Worm (Caenorhabditis elegans) whole organism, L3 larva: Measurements from ENCODE around the gene ssp-10.

Experiments
- ZK546.5 ChIP-seq: sonication (generic microtip); optimal IDR thresholded peaks from 2 replicates; lab custom pipeline; 2017; ENCODE audit warnings: missing biosample characterization, missing genetic modification characterization
- aly-2 ChIP-seq: fragments of 150-350 bp; optimal IDR thresholded peaks from 2 replicates; lab custom pipeline; 2014; ENCODE audit warnings: missing biosample characterization, missing genetic modification characterization
- ama-1 ChIP-seq: fragments of 150-350 bp; optimal IDR thresholded peaks from 2 replicates; lab custom pipeline; 2018
- ceh-28 ChIP-seq: fragments of 150-350 bp; optimal IDR thresholded peaks from 2 replicates; lab custom pipeline; 2014; ENCODE audit warnings: missing biosample characterization, missing genetic modification reagents, missing genetic modification characterization
- ceh-82 ChIP-seq: fragments of 150-350 bp; optimal IDR thresholded peaks from 2 replicates; lab custom pipeline; 2014; ENCODE audit warnings: missing biosample characterization, missing genetic modification characterization
- ceh-9 ChIP-seq: sonication (generic microtip); optimal IDR thresholded peaks from 2 replicates; lab custom pipeline; 2018; ENCODE audit warnings: missing biosample characterization, missing genetic modification characterization
- daf-12 ChIP-seq: fragments of 150-350 bp; optimal IDR thresholded peaks from 2 replicates; lab custom pipeline; 2014; ENCODE audit warnings: missing biosample characterization, missing genetic modification reagents, missing genetic modification characterization
- egl-5 ChIP-seq: fragments of 150-350 bp; optimal IDR thresholded peaks from 2 replicates; lab custom pipeline; 2017; ENCODE audit warnings: missing biosample characterization, missing genetic modification reagents, missing genetic modification characterization, inconsistent platforms
- elt-1 ChIP-seq: fragments of 150-350 bp; optimal IDR thresholded peaks from 2 replicates; lab custom pipeline; 2014; ENCODE audit warnings: missing biosample characterization, missing genetic modification characterization
- elt-2 ChIP-seq: sonication (generic microtip); optimal IDR thresholded peaks from 2 replicates; lab custom pipeline; 2016; ENCODE audit warnings: missing genetic modification reagents, mild to moderate bottlenecking, missing genetic modification characterization, missing compliant biosample characterization
- elt-3 ChIP-seq, 3 experiments: fragments of 150-350 bp in 1 of 3; sonication (generic microtip) in 2 of 3; optimal IDR thresholded peaks; 2 replicates in 2 of 3; 4 replicates in 1 of 3; lab custom pipeline; 2014 to 2017; ENCODE audit warnings: missing biosample characterization in 3 of 3, missing genetic modification characterization in 3 of 3
- eor-1 ChIP-seq, 2 experiments: fragments of 150-350 bp; optimal IDR thresholded peaks; 2 replicates each; lab custom pipeline; 2014 to 2018; ENCODE audit warnings: missing biosample characterization in 2 of 2, missing genetic modification characterization in 2 of 2
- fkh-2 ChIP-seq: fragments of 150-350 bp; optimal IDR thresholded peaks from 2 replicates; lab custom pipeline; 2014; ENCODE audit warnings: missing biosample characterization, missing genetic modification reagents, missing genetic modification characterization
- jun-1 ChIP-seq: fragments of 150-350 bp; optimal IDR thresholded peaks from 2 replicates; lab custom pipeline; 2014; ENCODE audit warnings: missing biosample characterization, missing genetic modification reagents, missing genetic modification characterization
- mdl-1 ChIP-seq: fragments of 150-350 bp; optimal IDR thresholded peaks from 2 replicates; lab custom pipeline; 2014; ENCODE audit warnings: missing biosample characterization, missing genetic modification characterization
- nfya-1 ChIP-seq: sonication (generic microtip); optimal IDR thresholded peaks from 2 replicates; lab custom pipeline; 2017; ENCODE audit warnings: missing genetic modification characterization, mild to moderate bottlenecking, missing compliant biosample characterization, antibody characterized with exemption, moderate library complexity; ENCODE audit not compliant: insufficient read depth
- nhr-23 ChIP-seq: fragments of 150-350 bp; optimal IDR thresholded peaks from 2 replicates; lab custom pipeline; 2014; ENCODE audit warnings: missing biosample characterization, missing genetic modification reagents, missing genetic modification characterization
- nhr-43 ChIP-seq: sonication (generic microtip); optimal IDR thresholded peaks from 2 replicates; lab custom pipeline; 2016; ENCODE audit warnings: mild to moderate bottlenecking, missing genetic modification characterization, missing compliant biosample characterization; ENCODE audit not compliant: poor library complexity, severe bottlenecking
- pha-4 ChIP-seq: fragments of 150-350 bp; optimal IDR thresholded peaks from 2 replicates; lab custom pipeline; 2014; ENCODE audit warnings: missing biosample characterization, missing genetic modification reagents, missing genetic modification characterization
- pqm-1 ChIP-seq: fragments of 150-350 bp; optimal IDR thresholded peaks from 2 replicates; lab custom pipeline; 2017; ENCODE audit warnings: missing biosample characterization, missing genetic modification characterization, inconsistent platforms
- skn-1 ChIP-seq: fragments of 150-350 bp; optimal IDR thresholded peaks from 2 replicates; lab custom pipeline; 2014; ENCODE audit warnings: missing biosample characterization, missing genetic modification characterization
- unc-39 ChIP-seq: sonication (generic microtip); optimal IDR thresholded peaks from 4 replicates; lab custom pipeline; 2017; ENCODE audit warnings: missing biosample characterization, missing genetic modification characterization
- ztf-11 ChIP-seq: fragments of 150-350 bp; optimal IDR thresholded peaks from 2 replicates; lab custom pipeline; 2014; ENCODE audit warnings: missing biosample characterization, missing genetic modification characterization
- ztf-4 ChIP-seq: fragments of 150-350 bp; optimal IDR thresholded peaks from 2 replicates; lab custom pipeline; 2014; ENCODE audit warnings: missing biosample characterization, missing genetic modification characterization

ssp-10 gene

ce11 chrIV:9802711-9803110 is 48.1 kb downstream of the ssp-10 start, which contains the start of gene fat-3:
TSS of gene fat-3 (plus strand) at chrIV:9803023.
- TF ChIP-seq unc-39 (tag; lab: Kevin White, UChicago) (no peak), pqm-1 (tag; lab: Kevin White, UChicago) (peak; percentile 63), pha-4 (peak; percentile 19), aly-2 (tag; lab: Kevin White, UChicago) (no peak), ceh-28 (tag; lab: Kevin White, UChicago) (peak; percentile 46), elt-2 (tag; lab: Kevin White, UChicago) (peak; percentile 78), daf-12 (tag; lab: Kevin White, UChicago) (no peak), nhr-43 (tag; lab: Kevin White, UChicago) (peak; percentile 15), ceh-82 (tag; lab: Kevin White, UChicago) (no peak), skn-1 (peak; percentile 9)

ce11 chrIV:9801418-9801817 is 49.4 kb downstream of the ssp-10 start:
- peak; percentile 98 for TF ChIP-seq elt-2 (tag; lab: Kevin White, UChicago)
- TF ChIP-seq ZK546.5 (tag; lab: Kevin White, UChicago) = no peak
- no peak for TF ChIP-seq elt-1 (tag; lab: Kevin White, UChicago)
- TF ChIP-seq ceh-28 (tag; lab: Kevin White, UChicago) = no peak
- TF ChIP-seq ztf-11 (tag; lab: Kevin White, UChicago) = no peak
- TF ChIP-seq jun-1 (tag; lab: Kevin White, UChicago) = peak; percentile 82
- TF ChIP-seq mdl-1 (tag; lab: Kevin White, UChicago) = no peak
- peak; percentile 66 for TF ChIP-seq pha-4
- no peak for TF ChIP-seq elt-3 (tag; optimal IDR thresholded peaks at IDR 0.05; lab: Kevin White, UChicago)
- peak; percentile 99 for TF ChIP-seq pqm-1 (tag; lab: Kevin White, UChicago)
- TF ChIP-seq nhr-43 (tag; lab: Kevin White, UChicago) = no peak
- TF ChIP-seq fkh-2 = no peak
- TF ChIP-seq ama-1 (lab: Kevin White, UChicago) = peak; percentile 56
- no peak for TF ChIP-seq egl-5 (tag; lab: Kevin White, UChicago)
- TF ChIP-seq ceh-9 (tag; lab: Kevin White, UChicago) = no peak
- TF ChIP-seq ztf-4 (tag; lab: Kevin White, UChicago) = no peak
- no peak for TF ChIP-seq eor-1 (tag; optimal IDR thresholded peaks at IDR 0.05; lab: Kevin White, UChicago)
- TF ChIP-seq nhr-23 (tag; lab: Kevin White, UChicago) = no peak
- no peak for TF ChIP-seq nfya-1 (tag; lab: Kevin White, UChicago)
